Fruit fly (Drosophila melanogaster) Kc167 (cell line): ENCODE results near the gene Lim1.

ENCODE experiments used
- Sin3A ChIP-seq: fragments of >200 bp; optimal IDR thresholded peaks from 2 replicates; lab custom pipeline; 2018; ENCODE audit warnings: missing external identifiers
- h ChIP-seq: fragments of >200 bp; optimal IDR thresholded peaks from 3 replicates; lab custom pipeline; 2018; ENCODE audit warnings: missing external identifiers
- psq ChIP-seq: fragments of >200 bp; optimal IDR thresholded peaks from 2 replicates; lab custom pipeline; 2017; ENCODE audit warnings: missing external identifiers
- ttk ChIP-seq: sonication (Bioruptor generic); optimal IDR thresholded peaks from 2 replicates; lab custom pipeline; 2017; ENCODE audit warnings: missing external identifiers

DNA sequence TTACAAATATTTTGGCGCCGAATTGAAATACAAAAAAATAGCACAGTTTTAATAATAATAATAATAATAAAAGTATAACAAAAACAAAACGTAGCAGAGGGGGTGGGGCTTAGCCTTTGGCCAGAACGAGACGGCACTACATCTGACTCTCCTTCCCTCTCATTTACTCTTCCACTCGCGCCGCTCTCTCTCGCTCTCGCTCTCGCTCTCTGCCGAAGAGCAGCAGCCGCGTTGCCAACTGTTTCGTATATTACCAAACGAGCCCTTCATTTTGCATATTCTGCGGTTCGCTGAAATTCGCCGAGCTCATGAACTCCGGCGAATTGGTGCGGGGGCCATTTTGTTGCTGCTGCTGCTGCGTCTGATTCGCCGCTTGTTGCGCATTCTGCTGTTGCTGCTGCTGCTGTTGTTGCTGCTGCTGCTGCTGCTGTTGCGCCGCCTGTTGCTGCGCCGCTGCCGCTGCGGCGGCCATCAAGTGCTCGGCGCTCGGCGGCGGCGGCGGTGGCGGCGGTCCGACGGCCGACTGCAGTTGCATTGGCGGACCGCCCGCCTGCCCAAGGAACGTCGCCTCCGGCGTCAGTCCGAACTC lies 47.7 kb downstream of the Lim1 start:
- TF ChIP-seq Sin3A (lab: Kevin White, UChicago) (no peak), psq (no peak), h (no peak), ttk (no peak)
